Worm (Caenorhabditis elegans) whole organism, L4/young adult: ENCODE results near the gene T28C6.8.

Experiments used
- W03F9.2 ChIP-seq: fragments of 150-350 bp; optimal IDR thresholded peaks from 2 replicates; lab custom pipeline; 2014; ENCODE audit warnings: missing biosample characterization, missing genetic modification characterization
- dao-5 ChIP-seq: sonication (generic microtip); optimal IDR thresholded peaks from 2 replicates; lab custom pipeline; 2016; ENCODE audit warnings: missing genotype, missing genetic modification characterization, moderate library complexity, missing compliant biosample characterization
- him-1 ChIP-seq: sonication (generic microtip); optimal IDR thresholded peaks from 2 replicates; lab custom pipeline; 2016; ENCODE audit warnings: missing genotype, missing genetic modification reagents, missing genetic modification characterization, missing compliant biosample characterization

DNA sequence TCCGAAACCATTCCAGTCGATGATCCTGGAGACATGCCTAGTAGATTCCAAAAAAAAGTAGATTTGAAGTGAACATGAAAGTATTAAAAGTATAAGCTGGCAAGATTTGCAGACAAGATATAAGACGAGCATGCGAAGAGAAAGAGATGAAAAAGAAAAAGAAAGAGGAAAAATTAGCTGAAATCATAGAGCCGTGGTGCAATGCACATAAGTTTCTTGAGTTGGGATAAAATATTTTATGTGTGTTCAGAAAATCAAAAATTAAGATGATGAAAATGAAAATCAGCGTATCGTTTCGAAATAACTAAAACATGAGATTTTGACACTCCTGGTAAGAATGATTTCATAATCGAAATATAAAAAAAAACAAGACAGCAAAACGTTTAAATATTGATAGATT is 13.9 kb upstream of the T28C6.8 start, which contains the start of gene T11B7.2:
- TF ChIP-seq W03F9.2 (tag; lab: Kevin White, UChicago) (no peak), dao-5 (tag; lab: Kevin White, UChicago) (no peak), him-1 (tag; lab: Kevin White, UChicago) (no peak)
